Fruit fly (Drosophila melanogaster): Measurements from ENCODE around the gene Fpgs2.

Gene Fpgs2

DNA sequence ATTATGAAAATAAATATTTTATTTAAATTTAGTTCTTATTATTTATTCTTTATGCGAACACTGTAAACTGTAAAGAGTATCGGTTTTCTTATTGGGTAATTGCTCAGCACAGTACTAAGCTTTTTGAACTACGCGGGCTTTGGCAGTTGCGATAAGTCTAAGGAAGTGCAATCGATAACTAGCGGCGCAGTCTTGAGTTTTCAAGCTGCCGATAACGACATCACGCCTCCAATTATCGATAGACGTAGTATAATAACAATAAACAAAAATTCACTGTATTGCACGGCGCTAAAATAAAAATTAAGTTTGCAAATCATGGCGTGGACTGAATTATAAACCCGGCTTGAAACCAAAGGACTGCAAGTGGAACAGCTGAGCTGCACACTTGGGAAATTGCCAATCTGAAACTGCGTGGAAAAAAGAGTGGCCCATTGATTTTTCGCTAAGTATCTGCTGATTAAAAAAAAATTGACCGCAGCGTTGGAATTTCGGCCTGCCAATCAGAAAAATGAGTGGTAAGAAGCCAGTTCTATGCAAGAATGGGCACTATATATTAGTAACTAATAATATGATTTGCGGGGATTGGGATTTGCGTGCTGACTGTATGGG lies 46.5 kb downstream of the Fpgs2 start, which contains the start of gene Cep97:
Gene Cep97 (plus strand): TSS at position 224 of the 609 bp plus-strand sequence.
- no peak for TF ChIP-seq h (GFP tag; optimal IDR thresholded peaks at IDR 0.05)
- no peak for TF ChIP-seq Jra (GFP tag; optimal IDR thresholded peaks at IDR 0.05)
- TF ChIP-seq Hr78 (GFP tag; optimal IDR thresholded peaks at IDR 0.05), result no peak
- no peak for TF ChIP-seq GATAd (GFP tag; optimal IDR thresholded peaks at IDR 0.05)
- no peak for TF ChIP-seq br (GFP tag; optimal IDR thresholded peaks at IDR 0.05)
- TF ChIP-seq Rel (GFP tag; optimal IDR thresholded peaks at IDR 0.05), result no peak
- no peak for TF ChIP-seq Rel (tag; optimal IDR thresholded peaks at IDR 0.05)
- TF ChIP-seq OdsH (GFP tag; optimal IDR thresholded peaks at IDR 0.05), result no peak
- no peak for TF ChIP-seq dsf (GFP tag; optimal IDR thresholded peaks at IDR 0.05; ENCODE audit: borderline replicate concordance)
- no peak for TF ChIP-seq sv (GFP tag; optimal IDR thresholded peaks at IDR 0.05)
- TF ChIP-seq Dif (GFP tag; optimal IDR thresholded peaks at IDR 0.05; ENCODE audit: partially characterized antibody), result no peak
- TF ChIP-seq fru (GFP tag; optimal IDR thresholded peaks at IDR 0.05), result no peak
- no peak for TF ChIP-seq Vsx2 (GFP tag; optimal IDR thresholded peaks at IDR 0.05; ENCODE audit: partially characterized antibody)
- no peak for TF ChIP-seq CG9705 (GFP tag; optimal IDR thresholded peaks at IDR 0.05)
- no peak for TF ChIP-seq tai (GFP tag; optimal IDR thresholded peaks at IDR 0.05)
- no peak for TF ChIP-seq woc (GFP tag; optimal IDR thresholded peaks at IDR 0.05)

dm6 chr2L:3862437-3863041 lies 51.5 kb downstream of the Fpgs2 start, which contains the start of gene TTLL4B:
Gene TTLL4B (plus strand): TSS chr2L:3862668.
- TF ChIP-seq CrebA (GFP tag; optimal IDR thresholded peaks at IDR 0.05; ENCODE audit: borderline replicate concordance), result no peak
- TF ChIP-seq Rel (GFP tag; optimal IDR thresholded peaks at IDR 0.05), result no peak
- TF ChIP-seq Rel (tag; optimal IDR thresholded peaks at IDR 0.05), result peak; percentile 45

Data from whole organism, wandering third instar larva.